Fruit fly (Drosophila melanogaster) whole organism, prepupa: ENCODE measurements around the gene rho-5.

Experiments
- CG34406 ChIP-seq: fragments of 200-800 bp; sonication (Bioruptor generic); optimal IDR thresholded peaks from 3 replicates; lab custom pipeline; 2016; ENCODE audit warnings: missing biosample characterization, missing genetic modification characterization
- CG4318 ChIP-seq: fragments of 200-800 bp; sonication (Bioruptor generic); optimal IDR thresholded peaks from 3 replicates; lab custom pipeline; 2017; ENCODE audit warnings: missing biosample characterization, mild to moderate bottlenecking, missing genetic modification characterization
- CG8119 ChIP-seq: fragments of 200-800 bp; sonication (Bioruptor generic); IDR thresholded peaks from 3 replicates; pipeline ENCODE4 v1.3.6; 2022; ENCODE audit warnings: missing biosample characterization, missing genetic modification characterization
- Lpt ChIP-seq: fragments of 200-800 bp; sonication (Bioruptor generic); optimal IDR thresholded peaks from 3 replicates; lab custom pipeline; 2016; ENCODE audit warnings: missing biosample characterization, missing genetic modification characterization
- Sox15 ChIP-seq: fragments of 200-800 bp; sonication (Bioruptor generic); optimal IDR thresholded peaks from 3 replicates; lab custom pipeline; 2016; ENCODE audit warnings: missing biosample characterization, missing genetic modification characterization
- cyc ChIP-seq: fragments of 200-800 bp; sonication (Bioruptor generic); optimal IDR thresholded peaks from 3 replicates; lab custom pipeline; 2016; ENCODE audit warnings: missing biosample characterization, missing genetic modification characterization
- dsx ChIP-seq: fragments of 200-800 bp; optimal IDR thresholded peaks from 3 replicates; lab custom pipeline; 2019; ENCODE audit warnings: missing biosample characterization, mild to moderate bottlenecking, missing genetic modification characterization, moderate library complexity; ENCODE audit not compliant: poor library complexity, severe bottlenecking

DNA sequence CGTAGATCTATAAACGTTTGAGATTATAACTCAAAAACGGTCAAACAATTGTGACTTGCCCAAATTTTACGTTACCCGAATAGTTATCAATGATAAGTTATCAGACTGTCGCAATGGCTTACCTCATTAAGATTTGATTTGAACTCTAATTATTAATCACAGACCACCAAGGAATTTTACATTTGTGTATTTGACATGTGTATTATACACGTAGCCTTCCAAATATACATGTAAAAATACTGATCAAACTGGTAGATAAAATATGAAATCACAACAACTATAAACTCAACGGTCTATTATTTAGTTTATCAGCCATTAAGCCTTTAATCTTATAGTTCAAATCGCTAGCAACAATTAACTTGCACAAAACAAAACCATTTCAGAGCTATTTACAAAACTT lies 19.8 kb upstream of the rho-5 start:
- TF ChIP-seq Sox15 (no peak), CG8119 (GFP tag; lab: Robert Waterston, UW) (no peak), CG4318 (GFP tag; lab: Kevin White, UChicago) (no peak), CG34406 (GFP tag; lab: Kevin White, UChicago) (no peak), dsx (GFP tag; lab: Kevin White, UChicago) (no peak), cyc (GFP tag; lab: Kevin White, UChicago) (no peak), Lpt (GFP tag; lab: Kevin White, UChicago) (no peak)
